Fruit fly (Drosophila melanogaster) whole organism, prepupa: ENCODE results near the gene topi.

Experiments
- CG11762 ChIP-seq: fragments of 200-800 bp; sonication (Bioruptor generic); optimal IDR thresholded peaks from 3 replicates; lab custom pipeline; 2016; ENCODE audit warnings: missing biosample characterization, missing genetic modification characterization; ENCODE audit not compliant: insufficient read depth
- CG15336 ChIP-seq: fragments of 200-800 bp; sonication (Bioruptor generic); IDR thresholded peaks from 2 replicates; pipeline ENCODE4 v1.3.6; 2022; ENCODE audit warnings: missing biosample characterization, missing genetic modification characterization
- CG3032 ChIP-seq: fragments of 200-800 bp; optimal IDR thresholded peaks from 2 replicates; lab custom pipeline; 2019; ENCODE audit warnings: missing biosample characterization, mild to moderate bottlenecking, missing genetic modification characterization, moderate library complexity
- CG31627 ChIP-seq: fragments of 200-800 bp; sonication (Bioruptor generic); optimal IDR thresholded peaks from 3 replicates; lab custom pipeline; 2016; ENCODE audit warnings: missing biosample characterization, missing genetic modification characterization
- CG32006 ChIP-seq: fragments of 200-800 bp; sonication (Bioruptor generic); optimal IDR thresholded peaks from 3 replicates; lab custom pipeline; 2017; ENCODE audit warnings: missing biosample characterization, mild to moderate bottlenecking, missing genetic modification characterization
- CG34406 ChIP-seq: fragments of 200-800 bp; sonication (Bioruptor generic); optimal IDR thresholded peaks from 3 replicates; lab custom pipeline; 2016; ENCODE audit warnings: missing biosample characterization, missing genetic modification characterization
- CG3919 ChIP-seq: fragments of 200-800 bp; sonication (Bioruptor generic); optimal IDR thresholded peaks from 3 replicates; lab custom pipeline; 2016; ENCODE audit warnings: missing biosample characterization, missing genetic modification characterization
- CG4318 ChIP-seq: fragments of 200-800 bp; sonication (Bioruptor generic); optimal IDR thresholded peaks from 3 replicates; lab custom pipeline; 2017; ENCODE audit warnings: missing biosample characterization, mild to moderate bottlenecking, missing genetic modification characterization
- CG6854 ChIP-seq: fragments of 200-800 bp; sonication (Bioruptor generic); optimal IDR thresholded peaks from 2 replicates; lab custom pipeline; 2017; ENCODE audit warnings: missing biosample characterization, mild to moderate bottlenecking, missing genetic modification characterization
- CG8119 ChIP-seq: fragments of 200-800 bp; sonication (Bioruptor generic); IDR thresholded peaks from 3 replicates; pipeline ENCODE4 v1.3.6; 2022; ENCODE audit warnings: missing biosample characterization, missing genetic modification characterization
- CG9139 ChIP-seq: fragments of 200-800 bp; sonication (Bioruptor generic); optimal IDR thresholded peaks from 3 replicates; lab custom pipeline; 2017; ENCODE audit warnings: missing biosample characterization, mild to moderate bottlenecking, missing genetic modification characterization
- Eip75B ChIP-seq: fragments of 200-800 bp; sonication (Bioruptor generic); optimal IDR thresholded peaks from 3 replicates; lab custom pipeline; 2016; ENCODE audit warnings: missing biosample characterization, missing genetic modification characterization
- Eip78C ChIP-seq: fragments of 200-800 bp; sonication (Bioruptor generic); peaks from one replicate; lab custom pipeline; 2016; ENCODE audit warnings: missing biosample characterization, missing genetic modification characterization
- Eip93F ChIP-seq: fragments of 200-800 bp; sonication (Bioruptor generic); optimal IDR thresholded peaks from 2 replicates; lab custom pipeline; 2016; ENCODE audit warnings: missing biosample characterization, mild to moderate bottlenecking, missing genetic modification characterization
- Ets21C ChIP-seq: fragments of 200-800 bp; sonication (Bioruptor generic); optimal IDR thresholded peaks from 3 replicates; lab custom pipeline; 2016; ENCODE audit warnings: missing biosample characterization, missing genetic modification characterization
- Ets96B ChIP-seq: fragments of 200-800 bp; optimal IDR thresholded peaks from 2 replicates; lab custom pipeline; 2019; ENCODE audit warnings: missing biosample characterization, mild to moderate bottlenecking, missing genetic modification characterization, moderate library complexity
- Hr39 ChIP-seq: fragments of 200-800 bp; sonication (Bioruptor generic); optimal IDR thresholded peaks from 2 replicates; lab custom pipeline; 2016; ENCODE audit warnings: missing biosample characterization, missing genetic modification characterization
- Lpt ChIP-seq: fragments of 200-800 bp; sonication (Bioruptor generic); optimal IDR thresholded peaks from 3 replicates; lab custom pipeline; 2016; ENCODE audit warnings: missing biosample characterization, missing genetic modification characterization
- Sox102F ChIP-seq: fragments of 200-800 bp; sonication (Bioruptor generic); optimal IDR thresholded peaks from 2 replicates; lab custom pipeline; 2016; ENCODE audit warnings: missing biosample characterization, mild to moderate bottlenecking, missing genetic modification characterization
- Sox15 ChIP-seq: fragments of 200-800 bp; sonication (Bioruptor generic); optimal IDR thresholded peaks from 3 replicates; lab custom pipeline; 2016; ENCODE audit warnings: missing biosample characterization, missing genetic modification characterization
- achi ChIP-seq: fragments of 200-800 bp; sonication (Bioruptor generic); optimal IDR thresholded peaks from 3 replicates; lab custom pipeline; 2016; ENCODE audit warnings: missing biosample characterization, missing genetic modification characterization
- acj6 ChIP-seq: fragments of 200-800 bp; sonication (Bioruptor generic); optimal IDR thresholded peaks from 3 replicates; lab custom pipeline; 2016; ENCODE audit warnings: missing biosample characterization, missing genetic modification characterization
- cyc ChIP-seq: fragments of 200-800 bp; sonication (Bioruptor generic); optimal IDR thresholded peaks from 3 replicates; lab custom pipeline; 2016; ENCODE audit warnings: missing biosample characterization, missing genetic modification characterization
- eg ChIP-seq: fragments of 200-800 bp; sonication (Bioruptor generic); IDR thresholded peaks from 3 replicates; pipeline ENCODE4 v1.3.6; 2022; ENCODE audit warnings: missing biosample characterization, missing genetic modification characterization
- esn ChIP-seq: fragments of 200-800 bp; sonication (Bioruptor generic); optimal IDR thresholded peaks from 2 replicates; lab custom pipeline; 2016; ENCODE audit warnings: missing biosample characterization, mild to moderate bottlenecking, missing genetic modification characterization, moderate library complexity
- fd85E ChIP-seq: fragments of 200-800 bp; sonication (Bioruptor generic); optimal IDR thresholded peaks from 3 replicates; lab custom pipeline; 2016; ENCODE audit warnings: missing biosample characterization, missing genetic modification characterization
- lz ChIP-seq: fragments of 200-800 bp; sonication (Bioruptor generic); optimal IDR thresholded peaks from 3 replicates; lab custom pipeline; 2016; ENCODE audit warnings: missing biosample characterization, missing genetic modification characterization
- salr ChIP-seq, 2 experiments: fragments of 200-800 bp; sonication (Bioruptor generic); optimal IDR thresholded peaks; 3 replicates each; lab custom pipeline; 2016 to 2018; ENCODE audit warnings: missing biosample characterization in 2 of 2, missing genetic modification characterization in 2 of 2, mild to moderate bottlenecking in 1 of 2
- svp ChIP-seq: fragments of 200-800 bp; sonication (Bioruptor generic); peaks from one replicate; lab custom pipeline; 2016; ENCODE audit warnings: missing biosample characterization, missing genetic modification characterization
- topi ChIP-seq: fragments of 200-800 bp; sonication (Bioruptor generic); optimal IDR thresholded peaks from 3 replicates; lab custom pipeline; 2016; ENCODE audit warnings: missing biosample characterization, missing genetic modification characterization

topi gene

dm6 chr3R:9747900-9748663 lies 26.8 kb upstream of the topi start:
- TF ChIP-seq acj6 (GFP tag; lab: Kevin White, UChicago) (no peak), Hr39 (no peak), CG3032 (no peak), salr (GFP tag; optimal IDR thresholded peaks at IDR 0.05; lab: Kevin White, UChicago) (no peak), CG11762 (GFP tag; lab: Kevin White, UChicago) (no peak), CG4318 (GFP tag; lab: Kevin White, UChicago) (no peak), fd85E (GFP tag; lab: Kevin White, UChicago) (no peak), Eip75B (GFP tag; lab: Kevin White, UChicago) (no peak), esn (GFP tag; lab: Kevin White, UChicago) (no peak)

dm6 chr3R:9754487-9754886 lies 20.4 kb upstream of the topi start, which contains the start of gene Tti1:
Gene Tti1, minus strand, starts transcription at chr3R:9754686.
- TF ChIP-seq Eip93F (no peak), CG3919 (GFP tag; lab: Kevin White, UChicago) (no peak), Sox102F (no peak), CG9139 (no peak), Lpt (GFP tag; lab: Kevin White, UChicago) (no peak), CG34406 (no peak), Eip78C (no peak), cyc (no peak)

- TF ChIP-seq Ets96B (no peak), achi (GFP tag; lab: Kevin White, UChicago) (no peak), cyc (no peak), CG31627 (GFP tag; lab: Kevin White, UChicago) (no peak), CG32006 (no peak), Sox15 (GFP tag; lab: Kevin White, UChicago) (no peak)
Observed at dm6 chr3R:9756187-9756586, 18.7 kb upstream of the topi start, which contains the start of the genes Alg12 and Rpt3R. Gene Alg12, plus strand, starts transcription at chr3R:9756491. Gene Rpt3R, minus strand, starts transcription at chr3R:9756510.

dm6 chr3R:9759360-9760191 lies 15.3 kb upstream of the topi start, which contains the start of gene Mpi:
Gene Mpi, plus strand, starts transcription at chr3R:9759622.
- peak; percentile 98 for TF ChIP-seq svp (GFP tag; lab: Kevin White, UChicago)
- TF ChIP-seq CG3032: peak; percentile 36
- TF ChIP-seq CG6854: no peak
- TF ChIP-seq esn (GFP tag; lab: Kevin White, UChicago): peak; percentile 34
- 0 out of 3 replicates have a peak, but pooled peaks have one; percentile 30 for TF ChIP-seq eg (GFP tag; lab: Robert Waterston, UW)
- 0 out of 3 replicates have a peak, but pooled peaks have one; percentile 23 for TF ChIP-seq CG8119 (GFP tag; lab: Robert Waterston, UW)

dm6 chr3R:9762955-9763931 lies 11.7 kb upstream of the topi start, which contains the start of the genes Snap24 and CG8478:
Gene Snap24, minus strand, starts transcription at chr3R:9763150.
Gene CG8478, plus strand, starts transcription at chr3R:9763650.
- peak; percentile 61 for TF ChIP-seq Eip78C
- TF ChIP-seq CG3032: peak; percentile 13
- no peak for TF ChIP-seq Ets21C
- TF ChIP-seq CG34406: no peak
- no peak for TF ChIP-seq lz (GFP tag; lab: Kevin White, UChicago)
- no peak; the same call in 1 of the 2 replicates for TF ChIP-seq CG15336 (GFP tag; lab: Robert Waterston, UW)
- TF ChIP-seq CG9139: no peak
- peak; percentile 44 for TF ChIP-seq topi (GFP tag; lab: Kevin White, UChicago)
- TF ChIP-seq, all 60 proteins: peak for 3
